Fruit fly (Drosophila melanogaster) S2 (cell line): Measurements from ENCODE around the gene mtSSB.

ENCODE experiments used
- CG8478 ChIP-seq: fragments of >200 bp; optimal IDR thresholded peaks from 2 replicates; lab custom pipeline; 2018
- CTCF ChIP-seq, 2 experiments: fragments of >200 bp; optimal IDR thresholded peaks; 2 replicates each; lab custom pipeline; 2018

- TF ChIP-seq CTCF (optimal IDR thresholded peaks at IDR 0.05; lab: Kevin White, UChicago) (no peak), CG8478 (lab: Kevin White, UChicago) (no peak)
These were observed 27.5 kb upstream of the mtSSB start for dm6 chr3R:16232569-16232968.
